Worm (Caenorhabditis elegans) whole organism, dauer: ENCODE results near the gene gbf-1.

Experiments used
- unc-62 ChIP-seq: sonication (generic microtip); optimal IDR thresholded peaks from 2 replicates; lab custom pipeline; 2017; ENCODE audit warnings: missing biosample characterization, missing genetic modification reagents, missing genetic modification characterization

gbf-1 gene

ce11 chrIII:11781800-11782199 is 8.3 kb upstream of the gbf-1 start, which contains the start of gene srd-74:
Gene srd-74, plus strand, starts transcription at chrIII:11782100.
- no peak for TF ChIP-seq unc-62 (GFP tag; lab: Kevin White, UChicago)

ce11 chrIII:11780183-11780664 is 6.7 kb upstream of the gbf-1 start, which contains the start of gene C24H11.5:
Gene C24H11.5, plus strand, starts transcription at chrIII:11780233.
- no peak for TF ChIP-seq unc-62 (GFP tag; lab: Kevin White, UChicago)

- TF ChIP-seq unc-62 (GFP tag; lab: Kevin White, UChicago), result no peak
Measured at ce11 chrIII:11777321-11777720, 3.8 kb upstream of the gbf-1 start, which contains the start of gene mdt-21. Gene mdt-21, plus strand, starts transcription at chrIII:11777621.

- TF ChIP-seq unc-62 (GFP tag; lab: Kevin White, UChicago), result no peak
Measured at ce11 chrIII:11774508-11775000, 1.1 kb upstream of the gbf-1 start, which contains the start of gene immp-1. Gene immp-1, plus strand, starts transcription at chrIII:11774950.

ce11 chrIII:11760634-11761033 is 12.8 kb downstream of the gbf-1 start:
- no peak for TF ChIP-seq unc-62 (GFP tag; lab: Kevin White, UChicago)

ce11 chrIII:11757892-11758291 is 15.6 kb downstream of the gbf-1 start:
- no peak for TF ChIP-seq unc-62 (GFP tag; lab: Kevin White, UChicago)

ce11 chrIII:11750817-11751216 is 22.7 kb downstream of the gbf-1 start:
- no peak for TF ChIP-seq unc-62 (GFP tag; lab: Kevin White, UChicago)

- TF ChIP-seq unc-62 (GFP tag; lab: Kevin White, UChicago), result no peak
Measured at ce11 chrIII:11750232-11750631, 23.2 kb downstream of the gbf-1 start.

- no peak for TF ChIP-seq unc-62 (GFP tag; lab: Kevin White, UChicago)
Measured at ce11 chrIII:11746718-11747117, 26.8 kb downstream of the gbf-1 start, which contains the start of gene mrt-2. Gene mrt-2, plus strand, starts transcription at chrIII:11746766.

- TF ChIP-seq unc-62 (GFP tag; lab: Kevin White, UChicago), result no peak
Measured at ce11 chrIII:11742191-11742590, 31.3 kb downstream of the gbf-1 start.

- no peak for TF ChIP-seq unc-62 (GFP tag; lab: Kevin White, UChicago)
Measured at ce11 chrIII:11740868-11741267, 32.6 kb downstream of the gbf-1 start.

ce11 chrIII:11738482-11738881 is 35.0 kb downstream of the gbf-1 start:
- no peak for TF ChIP-seq unc-62 (GFP tag; lab: Kevin White, UChicago)

- TF ChIP-seq unc-62 (GFP tag; lab: Kevin White, UChicago), result no peak
Measured at ce11 chrIII:11737527-11737926, 36.0 kb downstream of the gbf-1 start, which contains the start of gene sup-1. Gene sup-1, minus strand, starts transcription at chrIII:11737627.

- TF ChIP-seq unc-62 (GFP tag; lab: Kevin White, UChicago), result no peak
Measured at ce11 chrIII:11732943-11733342, 40.5 kb downstream of the gbf-1 start.

- no peak for TF ChIP-seq unc-62 (GFP tag; lab: Kevin White, UChicago)
Measured at ce11 chrIII:11732056-11732455, 41.4 kb downstream of the gbf-1 start, which contains the start of gene Y41C4A.21. Gene Y41C4A.21, plus strand, starts transcription at chrIII:11732356.

- no peak for TF ChIP-seq unc-62 (GFP tag; lab: Kevin White, UChicago)
Measured at ce11 chrIII:11731491-11731890, 42.0 kb downstream of the gbf-1 start.

ce11 chrIII:11730850-11731249 is 42.6 kb downstream of the gbf-1 start:
- TF ChIP-seq unc-62 (GFP tag; lab: Kevin White, UChicago), result no peak
